Fruit fly (Drosophila melanogaster): ENCODE measurements around the gene Lst8.

Lst8 gene

dm6 chrX:9584104-9584947, 21.4 kb downstream of the Lst8 start:
- TF ChIP-seq ovo (GFP tag; optimal IDR thresholded peaks at IDR 0.05) (peak; percentile 99), CG5204 (GFP tag; optimal IDR thresholded peaks at IDR 0.05) (peak; percentile 30), Hr96 (GFP tag; optimal IDR thresholded peaks at IDR 0.05) (peak; percentile 72), CG7101 (tag; optimal IDR thresholded peaks at IDR 0.05) (no peak), CG7045 (GFP tag; optimal IDR thresholded peaks at IDR 0.05) (no peak), pad (GFP tag; optimal IDR thresholded peaks at IDR 0.05) (peak; percentile 100), Clk (GFP tag; optimal IDR thresholded peaks at IDR 0.05) (peak; percentile 38), CG12768 (GFP tag; optimal IDR thresholded peaks at IDR 0.05) (peak; percentile 82), kay (GFP tag; ENCODE audit: borderline replicate concordance) (peak; percentile 76), toe (GFP tag; optimal IDR thresholded peaks at IDR 0.05) (peak; percentile 40), tj (GFP tag; optimal IDR thresholded peaks at IDR 0.05) (peak; percentile 53), CG11617 (GFP tag; optimal IDR thresholded peaks at IDR 0.05) (no peak), CG14711 (tag; optimal IDR thresholded peaks at IDR 0.05) (no peak), bab1 (GFP tag; optimal IDR thresholded peaks at IDR 0.05) (no peak), cic (GFP tag; optimal IDR thresholded peaks at IDR 0.05) (peak; percentile 84), Crg-1 (GFP tag; optimal IDR thresholded peaks at IDR 0.05) (no peak), Mnt (GFP tag; optimal IDR thresholded peaks at IDR 0.05) (peak; percentile 65), CG1620 (GFP tag; optimal IDR thresholded peaks at IDR 0.05) (no peak), CG33017 (tag; optimal IDR thresholded peaks at IDR 0.05) (no peak), cnc (optimal IDR thresholded peaks at IDR 0.05) (no peak)

dm6 chrX:9583440-9584103, 22.2 kb downstream of the Lst8 start:
- TF ChIP-seq CG14711 (tag; optimal IDR thresholded peaks at IDR 0.05) (peak; percentile 86), toe (GFP tag; optimal IDR thresholded peaks at IDR 0.05) (peak; percentile 64), tj (GFP tag; optimal IDR thresholded peaks at IDR 0.05) (peak; percentile 52), Crg-1 (GFP tag; optimal IDR thresholded peaks at IDR 0.05) (peak; percentile 42), cic (GFP tag; optimal IDR thresholded peaks at IDR 0.05) (no peak), pad (GFP tag; optimal IDR thresholded peaks at IDR 0.05) (no peak), bab1 (GFP tag; optimal IDR thresholded peaks at IDR 0.05) (peak; percentile 92), CG33017 (tag; optimal IDR thresholded peaks at IDR 0.05) (peak; percentile 85), Clk (GFP tag; optimal IDR thresholded peaks at IDR 0.05) (peak; percentile 75), CG1620 (GFP tag; optimal IDR thresholded peaks at IDR 0.05) (peak; percentile 66), ovo (GFP tag; optimal IDR thresholded peaks at IDR 0.05) (peak; percentile 21), CG7101 (tag; optimal IDR thresholded peaks at IDR 0.05) (peak; percentile 93), Mnt (GFP tag; optimal IDR thresholded peaks at IDR 0.05) (peak; percentile 73), CG7045 (GFP tag; optimal IDR thresholded peaks at IDR 0.05) (peak; percentile 85), CG12768 (GFP tag; optimal IDR thresholded peaks at IDR 0.05) (peak; percentile 88), Hr96 (GFP tag; optimal IDR thresholded peaks at IDR 0.05) (peak; percentile 63), CG11617 (GFP tag; optimal IDR thresholded peaks at IDR 0.05) (peak; percentile 91), CG5204 (GFP tag; optimal IDR thresholded peaks at IDR 0.05) (peak; percentile 64), cnc (optimal IDR thresholded peaks at IDR 0.05) (no peak), kay (GFP tag; ENCODE audit: borderline replicate concordance) (peak; percentile 61)

- TF ChIP-seq CG1620 (GFP tag; optimal IDR thresholded peaks at IDR 0.05) (no peak), CG14711 (tag; optimal IDR thresholded peaks at IDR 0.05) (peak; percentile 68), pad (GFP tag; optimal IDR thresholded peaks at IDR 0.05) (peak; percentile 60), CG5204 (GFP tag; optimal IDR thresholded peaks at IDR 0.05) (peak; percentile 48), Clk (GFP tag; optimal IDR thresholded peaks at IDR 0.05) (no peak), Crg-1 (GFP tag; optimal IDR thresholded peaks at IDR 0.05) (peak; percentile 27), bab1 (GFP tag; optimal IDR thresholded peaks at IDR 0.05) (no peak), CG12768 (GFP tag; optimal IDR thresholded peaks at IDR 0.05) (peak; percentile 6), Hr96 (GFP tag; optimal IDR thresholded peaks at IDR 0.05) (no peak), kay (GFP tag; ENCODE audit: borderline replicate concordance) (peak; percentile 79), CG7101 (tag; optimal IDR thresholded peaks at IDR 0.05) (peak; percentile 85), tj (GFP tag; optimal IDR thresholded peaks at IDR 0.05) (no peak), ovo (GFP tag; optimal IDR thresholded peaks at IDR 0.05) (peak; percentile 59), toe (GFP tag; optimal IDR thresholded peaks at IDR 0.05) (no peak), CG33017 (tag; optimal IDR thresholded peaks at IDR 0.05) (peak; percentile 64), CG7045 (GFP tag; optimal IDR thresholded peaks at IDR 0.05) (peak; percentile 36), cnc (optimal IDR thresholded peaks at IDR 0.05) (peak; percentile 5 to 47), CG11617 (GFP tag; optimal IDR thresholded peaks at IDR 0.05) (peak; percentile 73), cic (GFP tag; optimal IDR thresholded peaks at IDR 0.05) (peak; percentile 34), Mnt (GFP tag; optimal IDR thresholded peaks at IDR 0.05) (no peak)
Observed at dm6 chrX:9582659-9583317, 23.0 kb downstream of the Lst8 start.

dm6 chrX:9581869-9582268, 23.9 kb downstream of the Lst8 start:
- TF ChIP-seq Clk (GFP tag; optimal IDR thresholded peaks at IDR 0.05) (no peak), pad (GFP tag; optimal IDR thresholded peaks at IDR 0.05) (peak; percentile 3), ovo (GFP tag; optimal IDR thresholded peaks at IDR 0.05) (no peak), toe (GFP tag; optimal IDR thresholded peaks at IDR 0.05) (no peak), tj (GFP tag; optimal IDR thresholded peaks at IDR 0.05) (peak; percentile 20), CG14711 (tag; optimal IDR thresholded peaks at IDR 0.05) (no peak), bab1 (GFP tag; optimal IDR thresholded peaks at IDR 0.05) (peak; percentile 11), cic (GFP tag; optimal IDR thresholded peaks at IDR 0.05) (peak; percentile 23)

dm6 chrX:9580544-9580943, 25.2 kb downstream of the Lst8 start:
- TF ChIP-seq tj (GFP tag; optimal IDR thresholded peaks at IDR 0.05), result no peak
- no peak for TF ChIP-seq toe (GFP tag; optimal IDR thresholded peaks at IDR 0.05)
- no peak for TF ChIP-seq CG5204 (GFP tag; optimal IDR thresholded peaks at IDR 0.05)
- no peak for TF ChIP-seq CG33017 (tag; optimal IDR thresholded peaks at IDR 0.05)

Data from whole organism, adult.